Worm (Caenorhabditis elegans) whole organism, late embryonic: ENCODE results near the gene cyp-33C3.

Experiments
- C38D4.7 ChIP-seq: fragments of 200-800 bp; sonication (Bioruptor generic); optimal IDR thresholded peaks from 2 replicates; lab custom pipeline; 2018; ENCODE audit warnings: mild to moderate bottlenecking, missing genetic modification characterization, moderate library complexity, missing compliant biosample characterization
- F13H6.1 ChIP-seq: sonication (generic microtip); optimal IDR thresholded peaks from 2 replicates; lab custom pipeline; 2016; ENCODE audit warnings: missing genetic modification characterization, missing compliant biosample characterization
- T23F11.4 ChIP-seq: fragments of 200-800 bp; sonication (Bioruptor generic); optimal IDR thresholded peaks from 2 replicates; lab custom pipeline; 2018; ENCODE audit warnings: mild to moderate bottlenecking, missing genetic modification characterization, missing compliant biosample characterization
- Y22D7AL.16 ChIP-seq: sonication (generic microtip); optimal IDR thresholded peaks from 2 replicates; lab custom pipeline; 2016; ENCODE audit warnings: missing genetic modification characterization, missing compliant biosample characterization
- ceh-14 ChIP-seq: sonication (generic microtip); optimal IDR thresholded peaks from 2 replicates; lab custom pipeline; 2016; ENCODE audit warnings: missing genotype, missing genetic modification characterization, missing compliant biosample characterization
- ceh-18 ChIP-seq: sonication (generic microtip); optimal IDR thresholded peaks from 2 replicates; lab custom pipeline; 2016; ENCODE audit warnings: missing genetic modification characterization, missing compliant biosample characterization
- ceh-19 ChIP-seq: fragments of 200-800 bp; sonication (Bioruptor generic); optimal IDR thresholded peaks from 2 replicates; lab custom pipeline; 2018; ENCODE audit warnings: mild to moderate bottlenecking, missing genetic modification characterization, missing compliant biosample characterization
- ceh-24 ChIP-seq: sonication (generic microtip); optimal IDR thresholded peaks from 2 replicates; lab custom pipeline; 2016; ENCODE audit warnings: mild to moderate bottlenecking, missing genetic modification characterization, missing compliant biosample characterization
- ceh-31 ChIP-seq: sonication (generic microtip); optimal IDR thresholded peaks from 2 replicates; lab custom pipeline; 2016; ENCODE audit warnings: missing genetic modification characterization, missing compliant biosample characterization
- elt-4 ChIP-seq: sonication (generic microtip); optimal IDR thresholded peaks from 2 replicates; lab custom pipeline; 2016; ENCODE audit warnings: missing genetic modification characterization, missing compliant biosample characterization
- fax-1 ChIP-seq: sonication (generic microtip); optimal IDR thresholded peaks from 2 replicates; lab custom pipeline; 2016; ENCODE audit warnings: missing genotype, missing genetic modification characterization, missing compliant biosample characterization
- lin-11 ChIP-seq: fragments of 200-800 bp; sonication (Bioruptor generic); optimal IDR thresholded peaks from 2 replicates; lab custom pipeline; 2018; ENCODE audit warnings: mild to moderate bottlenecking, missing genetic modification characterization, missing compliant biosample characterization
- odd-2 ChIP-seq: sonication (generic microtip); optimal IDR thresholded peaks from 2 replicates; lab custom pipeline; 2017; ENCODE audit warnings: antibody characterized with exemption, mild to moderate bottlenecking, missing genetic modification characterization, missing compliant biosample characterization
- pag-3 ChIP-seq: sonication (generic microtip); optimal IDR thresholded peaks from 2 replicates; lab custom pipeline; 2016; ENCODE audit warnings: missing compliant biosample characterization, missing genetic modification characterization, borderline replicate concordance
- ref-2 ChIP-seq: sonication (generic microtip); optimal IDR thresholded peaks from 2 replicates; lab custom pipeline; 2016; ENCODE audit warnings: missing genetic modification characterization, missing compliant biosample characterization
- sdc-2 ChIP-seq: sonication (generic microtip); optimal IDR thresholded peaks from 2 replicates; lab custom pipeline; 2016; ENCODE audit warnings: missing genotype, missing genetic modification characterization, missing compliant biosample characterization
- sox-2 ChIP-seq: fragments of 200-800 bp; sonication (Bioruptor generic); IDR thresholded peaks from 2 replicates; pipeline ENCODE4 v1.3.6; 2022; ENCODE audit warnings: missing genetic modification reagents, missing genetic modification characterization, missing compliant biosample characterization
- syd-9 ChIP-seq: sonication (generic microtip); optimal IDR thresholded peaks from 2 replicates; lab custom pipeline; 2016; ENCODE audit warnings: mild to moderate bottlenecking, missing genetic modification characterization, moderate library complexity, missing compliant biosample characterization
- zip-5 ChIP-seq: sonication (generic microtip); optimal IDR thresholded peaks from 2 replicates; lab custom pipeline; 2016; ENCODE audit warnings: missing genetic modification characterization, missing compliant biosample characterization

The cyp-33C3 gene

ce11 chrV:2285107-2285506 lies 42.5 kb downstream of the cyp-33C3 start, which contains the start of gene nhr-227:
TSS of gene nhr-227 (plus strand) at chrV:2285432.
- no peak for TF ChIP-seq sox-2
- TF ChIP-seq ref-2 (tag; lab: Kevin White, UChicago), result no peak
- TF ChIP-seq F13H6.1, result no peak
- no peak for TF ChIP-seq ceh-18 (tag; lab: Kevin White, UChicago)
- TF ChIP-seq Y22D7AL.16 (tag; lab: Kevin White, UChicago), result no peak
- no peak for TF ChIP-seq fax-1 (tag; lab: Kevin White, UChicago)

ce11 chrV:2290329-2290728 lies 47.8 kb downstream of the cyp-33C3 start, which contains the start of gene nhr-225:
TSS of gene nhr-225 (minus strand) at chrV:2290474.
- no peak for TF ChIP-seq ceh-14 (tag; lab: Kevin White, UChicago)
- no peak for TF ChIP-seq pag-3 (tag; lab: Kevin White, UChicago)
- no peak for TF ChIP-seq C38D4.7 (GFP tag; lab: Kevin White, UChicago)
- no peak for TF ChIP-seq ceh-24
- TF ChIP-seq T23F11.4 (GFP tag; lab: Kevin White, UChicago), result no peak
- no peak for TF ChIP-seq syd-9 (tag; lab: Kevin White, UChicago)
- TF ChIP-seq ceh-19 (GFP tag; lab: Kevin White, UChicago), result no peak
- no peak for TF ChIP-seq sox-2
- TF ChIP-seq sdc-2 (tag; lab: Kevin White, UChicago), result no peak
- no peak for TF ChIP-seq ceh-31 (tag; lab: Kevin White, UChicago)
- TF ChIP-seq Y22D7AL.16 (tag; lab: Kevin White, UChicago), result no peak

- TF ChIP-seq lin-11 (tag; lab: Kevin White, UChicago) (no peak), zip-5 (tag; lab: Kevin White, UChicago) (no peak), elt-4 (tag; lab: Kevin White, UChicago) (no peak), odd-2 (tag; lab: Kevin White, UChicago) (no peak)
Measured at ce11 chrV:2292240-2292639, 49.7 kb downstream of the cyp-33C3 start, which contains the start of gene nhr-115. TSS of gene nhr-115 (plus strand) at chrV:2292540.
